Fruit fly (Drosophila melanogaster) whole organism, embryonic: ENCODE data around the gene haf.

ENCODE experiments used
- Atf3 ChIP-seq: fragments of 200-800 bp; sonication (Bioruptor generic); optimal IDR thresholded peaks from 3 replicates; lab custom pipeline; 2016; ENCODE audit warnings: missing biosample characterization, missing genetic modification characterization
- BEAF-32 ChIP-seq: fragments of 200-800 bp; sonication (Bioruptor generic); optimal IDR thresholded peaks from 3 replicates; lab custom pipeline; 2017; ENCODE audit warnings: missing biosample characterization, missing genetic modification characterization, mild to moderate bottlenecking, moderate library complexity, missing genetic modification reagents
- BtbVII ChIP-seq: fragments of 200-800 bp; sonication (Bioruptor generic); optimal IDR thresholded peaks from 3 replicates; lab custom pipeline; 2017; ENCODE audit warnings: missing biosample characterization, mild to moderate bottlenecking, missing genetic modification characterization
- C15 ChIP-seq: fragments of 200-800 bp; sonication (Bioruptor generic); IDR thresholded peaks from 3 replicates; pipeline ENCODE4 v1.3.6; 2022; ENCODE audit warnings: missing biosample characterization, missing genetic modification characterization
- CG10979 ChIP-seq: fragments of 200-800 bp; sonication (Bioruptor generic); optimal IDR thresholded peaks from 2 replicates; lab custom pipeline; 2018; ENCODE audit warnings: missing biosample characterization, mild to moderate bottlenecking, missing genetic modification characterization, moderate library complexity
- CG12104 ChIP-seq: fragments of 200-800 bp; sonication (Bioruptor generic); optimal IDR thresholded peaks from 3 replicates; lab custom pipeline; 2016; ENCODE audit warnings: missing biosample characterization, missing genetic modification characterization
- CG12744 ChIP-seq: fragments of 200-800 bp; sonication (Bioruptor generic); optimal IDR thresholded peaks from 2 replicates; lab custom pipeline; 2016; ENCODE audit warnings: missing biosample characterization, missing genetic modification characterization
- CG1603 ChIP-seq: fragments of 200-800 bp; sonication (Bioruptor generic); optimal IDR thresholded peaks from 2 replicates; lab custom pipeline; 2019; ENCODE audit warnings: missing biosample characterization, mild to moderate bottlenecking, missing genetic modification characterization, moderate library complexity
- CG17359 ChIP-seq: fragments of 200-800 bp; sonication (Bioruptor generic); optimal IDR thresholded peaks from 3 replicates; lab custom pipeline; 2018; ENCODE audit warnings: missing biosample characterization, mild to moderate bottlenecking, missing genetic modification characterization, moderate library complexity
- CG1792 ChIP-seq: fragments of 200-800 bp; sonication (Bioruptor generic); optimal IDR thresholded peaks from 2 replicates; lab custom pipeline; 2016; ENCODE audit warnings: missing biosample characterization, missing genetic modification characterization
- CG2129 ChIP-seq: fragments of 200-800 bp; sonication (Bioruptor generic); IDR thresholded peaks from 2 replicates; pipeline ENCODE4 v1.3.6; 2022; ENCODE audit warnings: missing biosample characterization, missing genetic modification characterization; ENCODE audit not compliant: partially characterized antibody
- CG32772 ChIP-seq: fragments of 200-800 bp; sonication (Bioruptor generic); IDR thresholded peaks from 2 replicates; pipeline ENCODE4 v1.3.6; 2022; ENCODE audit warnings: missing biosample characterization, missing genetic modification characterization
- CG3407 ChIP-seq: fragments of 200-800 bp; sonication (Bioruptor generic); optimal IDR thresholded peaks from 2 replicates; lab custom pipeline; 2018; ENCODE audit warnings: missing biosample characterization, mild to moderate bottlenecking, missing genetic modification characterization
- CG4424 ChIP-seq: fragments of 200-800 bp; sonication (Bioruptor generic); optimal IDR thresholded peaks from 3 replicates; lab custom pipeline; 2016; ENCODE audit warnings: missing biosample characterization, missing genetic modification characterization
- CG6813 ChIP-seq: fragments of 200-800 bp; sonication (Bioruptor generic); optimal IDR thresholded peaks from 2 replicates; lab custom pipeline; 2017; ENCODE audit warnings: missing biosample characterization, missing genetic modification characterization, mild to moderate bottlenecking, moderate library complexity, missing genetic modification reagents
- CG6854 ChIP-seq: fragments of 200-800 bp; sonication (Bioruptor generic); optimal IDR thresholded peaks from 3 replicates; lab custom pipeline; 2017; ENCODE audit warnings: missing biosample characterization, mild to moderate bottlenecking, missing genetic modification characterization
- D19A ChIP-seq: fragments of 200-800 bp; optimal IDR thresholded peaks from 3 replicates; lab custom pipeline; 2019; ENCODE audit warnings: missing biosample characterization, mild to moderate bottlenecking, missing genetic modification characterization, moderate library complexity
- Dbx ChIP-seq: fragments of 200-800 bp; sonication (Bioruptor generic); IDR thresholded peaks from 3 replicates; pipeline ENCODE4 v1.3.6; 2022; ENCODE audit warnings: missing biosample characterization, missing genetic modification characterization
- Dll ChIP-seq: fragments of 200-800 bp; sonication (Bioruptor generic); IDR thresholded peaks from 4 replicates; pipeline ENCODE4 v1.3.6; 2022; ENCODE audit warnings: missing biosample characterization, missing genetic modification characterization; ENCODE audit not compliant: partially characterized antibody
- Doc2 ChIP-seq: fragments of 200-800 bp; sonication (Bioruptor generic); IDR thresholded peaks from 2 replicates; pipeline ENCODE4 v1.3.6; 2022; ENCODE audit warnings: missing biosample characterization, missing genetic modification characterization
- Eip74EF ChIP-seq, 2 experiments: fragments of 200-800 bp in 1 of 2; fragments of >200 bp in 1 of 2; sonication (Bioruptor generic) in 1 of 2; optimal IDR thresholded peaks; 2 replicates each; lab custom pipeline; 2017 to 2019; ENCODE audit warnings: missing biosample characterization in 2 of 2, missing genetic modification characterization in 2 of 2, mild to moderate bottlenecking in 1 of 2, moderate library complexity in 1 of 2
- Fer2 ChIP-seq: fragments of 200-800 bp; sonication (Bioruptor generic); optimal IDR thresholded peaks from 2 replicates; lab custom pipeline; 2018; ENCODE audit warnings: missing biosample characterization, mild to moderate bottlenecking, missing genetic modification characterization, moderate library complexity
- Gug ChIP-seq: fragments of 200-800 bp; sonication (Bioruptor generic); IDR thresholded peaks from 4 replicates; pipeline ENCODE4 v1.3.6; 2022; ENCODE audit warnings: missing biosample characterization, missing genetic modification characterization
- Hey ChIP-seq: fragments of 200-800 bp; sonication (Bioruptor generic); optimal IDR thresholded peaks from 3 replicates; lab custom pipeline; 2018; ENCODE audit warnings: missing biosample characterization, mild to moderate bottlenecking, missing genetic modification characterization
- Med ChIP-seq: fragments of 200-800 bp; sonication (Bioruptor generic); peaks from one replicate; lab custom pipeline; 2016; ENCODE audit warnings: missing biosample characterization, missing genetic modification characterization, mild to moderate bottlenecking, inconsistent platforms, moderate library complexity
- Sox100B ChIP-seq: fragments of 200-800 bp; sonication (Bioruptor generic); optimal IDR thresholded peaks from 3 replicates; lab custom pipeline; 2018; ENCODE audit warnings: missing biosample characterization, mild to moderate bottlenecking, missing genetic modification characterization
- Spps ChIP-seq: fragments of 200-800 bp; sonication (Bioruptor generic); optimal IDR thresholded peaks from 2 replicates; lab custom pipeline; 2018; ENCODE audit warnings: missing biosample characterization, mild to moderate bottlenecking, missing genetic modification characterization
- Ssrp ChIP-seq: fragments of 200-800 bp; sonication (Bioruptor generic); optimal IDR thresholded peaks from 2 replicates; lab custom pipeline; 2018; ENCODE audit warnings: missing biosample characterization, mild to moderate bottlenecking, missing genetic modification characterization, moderate library complexity
- Stat92E ChIP-seq, 3 experiments: fragments of >200 bp in 2 of 3; fragments of 200-800 bp in 1 of 3; sonication (Bioruptor generic) in 1 of 3; optimal IDR thresholded peaks; 2 replicates each; lab custom pipeline; 2017 to 2019; ENCODE audit warnings: missing biosample characterization in 3 of 3, missing genetic modification characterization in 3 of 3, mild to moderate bottlenecking in 1 of 3, moderate library complexity in 1 of 3
- Usf ChIP-seq: fragments of 200-800 bp; sonication (Bioruptor generic); optimal IDR thresholded peaks from 2 replicates; lab custom pipeline; 2017; ENCODE audit warnings: missing genotype, missing biosample characterization, missing genetic modification characterization
- Xbp1 ChIP-seq: fragments of 200-800 bp; sonication (Bioruptor generic); optimal IDR thresholded peaks from 3 replicates; lab custom pipeline; 2016; ENCODE audit warnings: missing biosample characterization, mild to moderate bottlenecking, missing genetic modification characterization
- YL-1 ChIP-seq: fragments of 200-800 bp; sonication (Bioruptor generic); optimal IDR thresholded peaks from 3 replicates; lab custom pipeline; 2017; ENCODE audit warnings: missing biosample characterization, mild to moderate bottlenecking, missing genetic modification characterization
- bcd ChIP-seq: fragments of 200-800 bp; sonication (Bioruptor generic); optimal IDR thresholded peaks from 2 replicates; lab custom pipeline; 2017; ENCODE audit warnings: missing biosample characterization, mild to moderate bottlenecking, missing genetic modification characterization
- bigmax ChIP-seq: fragments of 200-800 bp; sonication (Bioruptor generic); optimal IDR thresholded peaks from 2 replicates; lab custom pipeline; 2018; ENCODE audit warnings: missing biosample characterization, mild to moderate bottlenecking, missing genetic modification characterization
- cg ChIP-seq: fragments of 200-800 bp; sonication (Bioruptor generic); optimal IDR thresholded peaks from 3 replicates; lab custom pipeline; 2019; ENCODE audit warnings: missing biosample characterization, mild to moderate bottlenecking, missing genetic modification characterization, moderate library complexity
- crol ChIP-seq: fragments of 200-800 bp; sonication (Bioruptor generic); IDR thresholded peaks from 2 replicates; pipeline ENCODE4 v1.3.6; 2022; ENCODE audit warnings: missing biosample characterization, missing genetic modification characterization
- da ChIP-seq: fragments of 200-800 bp; sonication (Bioruptor generic); optimal IDR thresholded peaks from 2 replicates; lab custom pipeline; 2016; ENCODE audit warnings: missing biosample characterization, missing genetic modification characterization
- gce ChIP-seq: fragments of 200-800 bp; sonication (Bioruptor generic); IDR thresholded peaks from 3 replicates; pipeline ENCODE4 v1.3.6; 2022; ENCODE audit warnings: missing biosample characterization, missing genetic modification characterization
- insv ChIP-seq, 2 experiments: fragments of 200-800 bp; sonication (Bioruptor generic); optimal IDR thresholded peaks; 3 replicates each; lab custom pipeline; 2016 to 2018; ENCODE audit warnings: missing biosample characterization in 2 of 2, missing genetic modification characterization in 2 of 2
- lab ChIP-seq: fragments of 200-800 bp; sonication (Bioruptor generic); optimal IDR thresholded peaks from 3 replicates; lab custom pipeline; 2017; ENCODE audit warnings: missing biosample characterization, missing genetic modification characterization, mild to moderate bottlenecking, moderate library complexity, missing genetic modification reagents
- nmo ChIP-seq: fragments of 200-800 bp; sonication (Bioruptor generic); optimal IDR thresholded peaks from 2 replicates; lab custom pipeline; 2018; ENCODE audit warnings: missing biosample characterization, mild to moderate bottlenecking, missing genetic modification characterization, moderate library complexity
- otp ChIP-seq: fragments of 200-800 bp; sonication (Bioruptor generic); IDR thresholded peaks from 3 replicates; pipeline ENCODE4, ENCODE4 v1.3.6; 2022; ENCODE audit warnings: missing biosample characterization, missing genetic modification characterization
- pum ChIP-seq: fragments of 200-800 bp; sonication (Bioruptor generic); optimal IDR thresholded peaks from 2 replicates; lab custom pipeline; 2016; ENCODE audit warnings: missing biosample characterization, missing genetic modification characterization
- pzg ChIP-seq: fragments of 200-800 bp; sonication (Bioruptor generic); optimal IDR thresholded peaks from 3 replicates; lab custom pipeline; 2018; ENCODE audit warnings: missing biosample characterization, mild to moderate bottlenecking, missing genetic modification characterization, moderate library complexity
- rib ChIP-seq: fragments of 200-800 bp; sonication (Bioruptor generic); IDR thresholded peaks from 2 replicates; pipeline ENCODE4 v1.3.6; 2022; ENCODE audit warnings: missing biosample characterization, missing genetic modification characterization
- salm ChIP-seq: fragments of 200-800 bp; sonication (Bioruptor generic); optimal IDR thresholded peaks from 2 replicates; lab custom pipeline; 2018; ENCODE audit warnings: missing biosample characterization, mild to moderate bottlenecking, missing genetic modification characterization
- tin ChIP-seq: fragments of 200-800 bp; sonication (Bioruptor generic); optimal IDR thresholded peaks from 3 replicates; lab custom pipeline; 2016; ENCODE audit warnings: missing biosample characterization, missing genetic modification characterization

haf gene

DNA sequence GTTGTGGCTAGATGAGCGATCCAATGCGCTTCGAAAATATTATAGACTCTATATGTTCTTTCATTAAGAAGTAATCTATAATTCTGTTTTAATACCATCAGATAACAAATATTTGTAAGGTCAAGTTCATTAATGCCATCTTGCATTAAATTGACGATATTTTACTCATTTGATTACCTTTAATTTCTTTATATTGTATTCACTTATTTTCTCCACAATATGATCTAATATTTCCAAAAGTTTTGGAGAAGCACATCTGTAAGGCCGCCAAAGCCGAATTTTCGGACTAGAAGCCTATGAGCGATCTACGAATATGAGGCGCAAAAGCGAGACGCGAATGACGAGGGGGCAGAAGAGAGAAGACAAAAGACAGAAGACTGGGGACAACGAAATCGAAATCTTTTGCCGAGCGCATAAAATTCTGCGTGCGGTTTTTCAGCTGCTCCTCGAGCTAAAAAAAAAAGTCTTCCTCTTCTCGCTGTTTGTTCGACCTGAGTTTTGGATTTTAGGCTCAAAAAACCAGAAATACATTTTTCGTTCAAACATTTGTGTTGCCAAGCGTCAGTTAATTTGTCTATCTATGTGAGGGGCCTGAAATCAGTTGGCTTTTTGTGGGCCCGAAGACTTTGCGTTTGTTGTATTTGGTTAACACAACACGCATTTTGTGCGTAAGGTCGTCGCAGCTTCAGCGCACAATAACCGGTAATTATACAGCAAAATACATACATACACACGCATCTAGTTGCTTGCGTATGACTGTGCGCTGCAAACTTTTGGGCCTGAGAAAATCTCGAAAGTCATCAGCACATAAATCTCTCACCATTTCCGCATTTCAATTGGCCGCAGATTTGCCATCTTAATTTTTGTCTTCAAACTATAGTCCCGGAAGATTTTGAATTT lies 84.0 kb downstream of the haf start (continued):
- TF ChIP-seq Doc2 (GFP tag; lab: Robert Waterston, UW) (peak; percentile 97), YL-1 (GFP tag; lab: Kevin White, UChicago) (peak; percentile 89), Gug (peak; percentile 98; the same call in 3 of the 4 replicates), CG6854 (GFP tag; lab: Kevin White, UChicago) (peak; percentile 98), Atf3 (GFP tag; lab: Kevin White, UChicago) (peak; percentile 94), lab (GFP tag; lab: Kevin White, UChicago) (peak; percentile 99), bigmax (peak; percentile 27), BEAF-32 (peak; percentile 35), CG32772 (GFP tag; lab: Robert Waterston, UW) (peak; percentile 98), Dll (no peak), CG3407 (GFP tag; lab: Kevin White, UChicago) (peak; percentile 94), Xbp1 (GFP tag; lab: Kevin White, UChicago) (peak; percentile 99), Usf (GFP tag; lab: Kevin White, UChicago) (peak; percentile 99), Spps (peak; percentile 72), otp (GFP tag; lab: Robert Waterston, UW) (peak; percentile 85; the same call in 2 of the 3 replicates), gce (GFP tag; lab: Robert Waterston, UW) (peak; percentile 81; the same call in 2 of the 3 replicates), CG17359 (peak; percentile 98), rib (peak; percentile 95), CG12104 (peak; percentile 99), CG4424 (GFP tag; lab: Kevin White, UChicago) (peak; percentile 98), Fer2 (tag; lab: Kevin White, UChicago) (peak; percentile 94), salm (tag; lab: Kevin White, UChicago) (peak; percentile 98), Eip74EF (GFP tag; optimal IDR thresholded peaks at IDR 0.05; lab: Kevin White, UChicago) (peak in 1 of 2 experiments; percentile 99), Dbx (GFP tag; lab: Robert Waterston, UW) (peak; percentile 99), pum (GFP tag; lab: Kevin White, UChicago) (peak; percentile 98), Med (GFP tag; lab: Kevin White, UChicago) (peak; percentile 100), crol (peak; percentile 85), D19A (tag; lab: Kevin White, UChicago) (peak; percentile 98), BtbVII (peak; percentile 99), Ssrp (tag; lab: Kevin White, UChicago) (peak; percentile 99), pzg (GFP tag; lab: Kevin White, UChicago) (peak; percentile 16), CG12744 (peak; percentile 98), insv (GFP tag; optimal IDR thresholded peaks at IDR 0.05; lab: Kevin White, UChicago) (peak; percentile 49 to 56), CG2129 (GFP tag; lab: Robert Waterston, UW) (no peak), CG10979 (peak; percentile 97), CG6813 (peak; percentile 93), da (GFP tag; lab: Kevin White, UChicago) (peak; percentile 94), cg (GFP tag; lab: Kevin White, UChicago) (peak; percentile 51), C15 (peak; percentile 95), CG1792 (GFP tag; lab: Kevin White, UChicago) (peak; percentile 98), Stat92E (GFP tag; optimal IDR thresholded peaks at IDR 0.05; lab: Kevin White, UChicago) (peak in 1 of 3 experiments; percentile 88), nmo (peak; percentile 100), Sox100B (GFP tag; lab: Kevin White, UChicago) (peak; percentile 100), bcd (peak; percentile 100), tin (peak; percentile 98), Hey (tag; lab: Kevin White, UChicago) (peak; percentile 78), CG1603 (tag; lab: Kevin White, UChicago) (peak; percentile 73)
